Fruit fly (Drosophila melanogaster) whole organism, embryonic: ENCODE data around the gene CG14840.

Experiments used
- Bgb ChIP-seq: fragments of 200-800 bp; sonication (Bioruptor generic); IDR thresholded peaks from 2 replicates; pipeline ENCODE4 v1.3.6; 2022; ENCODE audit warnings: missing biosample characterization, missing genetic modification characterization; ENCODE audit not compliant: partially characterized antibody
- CG10654 ChIP-seq: fragments of 200-800 bp; sonication (Bioruptor generic); optimal IDR thresholded peaks from 2 replicates; lab custom pipeline; 2016; ENCODE audit warnings: missing biosample characterization, missing genetic modification characterization
- CG12104 ChIP-seq: fragments of 200-800 bp; sonication (Bioruptor generic); optimal IDR thresholded peaks from 3 replicates; lab custom pipeline; 2016; ENCODE audit warnings: missing biosample characterization, missing genetic modification characterization
- CG12299 ChIP-seq: fragments of 200-800 bp; sonication (Bioruptor generic); optimal IDR thresholded peaks from 2 replicates; lab custom pipeline; 2018; ENCODE audit warnings: missing biosample characterization, mild to moderate bottlenecking, missing genetic modification characterization
- CG13775 ChIP-seq: fragments of 200-800 bp; sonication (Bioruptor generic); optimal IDR thresholded peaks from 3 replicates; lab custom pipeline; 2017; ENCODE audit warnings: missing biosample characterization, mild to moderate bottlenecking, missing genetic modification characterization
- CG15601 ChIP-seq: fragments of 200-800 bp; sonication (Bioruptor generic); optimal IDR thresholded peaks from 3 replicates; lab custom pipeline; 2019; ENCODE audit warnings: missing biosample characterization, mild to moderate bottlenecking, missing genetic modification characterization, moderate library complexity
- CG1603 ChIP-seq: fragments of 200-800 bp; sonication (Bioruptor generic); optimal IDR thresholded peaks from 2 replicates; lab custom pipeline; 2019; ENCODE audit warnings: missing biosample characterization, mild to moderate bottlenecking, missing genetic modification characterization, moderate library complexity
- CG16815 ChIP-seq: fragments of 200-800 bp; sonication (Bioruptor generic); optimal IDR thresholded peaks from 3 replicates; lab custom pipeline; 2017; ENCODE audit warnings: missing biosample characterization, mild to moderate bottlenecking, missing genetic modification characterization
- CG31441 ChIP-seq: fragments of 200-800 bp; sonication (Bioruptor generic); IDR thresholded peaks from 2 replicates; pipeline ENCODE4 v1.3.6; 2022; ENCODE audit warnings: missing biosample characterization, missing genetic modification characterization
- CG3847 ChIP-seq: fragments of 200-800 bp; sonication (Bioruptor generic); IDR thresholded peaks from 2 replicates; pipeline ENCODE4 v1.3.6; 2022; ENCODE audit warnings: missing biosample characterization, missing genetic modification characterization
- CG4617 ChIP-seq: fragments of 200-800 bp; sonication (Bioruptor generic); optimal IDR thresholded peaks from 3 replicates; lab custom pipeline; 2016; ENCODE audit warnings: missing biosample characterization, missing genetic modification characterization, borderline replicate concordance
- CG4730 ChIP-seq: fragments of 200-800 bp; sonication (Bioruptor generic); IDR thresholded peaks from 2 replicates; pipeline ENCODE4 v1.3.6; 2022; ENCODE audit warnings: missing biosample characterization, missing genetic modification characterization
- CG5245 ChIP-seq: fragments of 200-800 bp; sonication (Bioruptor generic); optimal IDR thresholded peaks from 3 replicates; lab custom pipeline; 2016; ENCODE audit warnings: missing biosample characterization, missing genetic modification characterization
- CG6254 ChIP-seq: fragments of 200-800 bp; sonication (Bioruptor generic); optimal IDR thresholded peaks from 3 replicates; lab custom pipeline; 2017; ENCODE audit warnings: mild to moderate bottlenecking, missing biosample characterization, missing genetic modification reagents, missing genetic modification characterization
- CG7271 ChIP-seq: fragments of 200-800 bp; sonication (Bioruptor generic); optimal IDR thresholded peaks from 2 replicates; lab custom pipeline; 2018; ENCODE audit warnings: missing biosample characterization, mild to moderate bottlenecking, missing genetic modification characterization, moderate library complexity
- CG7928 ChIP-seq: fragments of 200-800 bp; sonication (Bioruptor generic); optimal IDR thresholded peaks from 2 replicates; lab custom pipeline; 2017; ENCODE audit warnings: missing biosample characterization, mild to moderate bottlenecking, missing genetic modification characterization
- CG8089 ChIP-seq: fragments of 200-800 bp; sonication (Bioruptor generic); optimal IDR thresholded peaks from 3 replicates; lab custom pipeline; 2016; ENCODE audit warnings: missing biosample characterization, missing genetic modification characterization
- CG9215 ChIP-seq: fragments of 200-800 bp; sonication (Bioruptor generic); IDR thresholded peaks from 2 replicates; pipeline ENCODE4 v1.3.6; 2022; ENCODE audit warnings: missing biosample characterization, missing genetic modification characterization
- Chrac-16 ChIP-seq: fragments of 200-800 bp; sonication (Bioruptor generic); optimal IDR thresholded peaks from 3 replicates; lab custom pipeline; 2016; ENCODE audit warnings: missing biosample characterization, missing genetic modification characterization
- CrebB ChIP-seq: fragments of 200-800 bp; sonication (Bioruptor generic); optimal IDR thresholded peaks from 3 replicates; lab custom pipeline; 2018; ENCODE audit warnings: missing biosample characterization, mild to moderate bottlenecking, missing genetic modification characterization
- Dad ChIP-seq: fragments of 200-800 bp; sonication (Bioruptor generic); optimal IDR thresholded peaks from 3 replicates; lab custom pipeline; 2016; ENCODE audit warnings: missing biosample characterization, missing genetic modification characterization
- Dbx ChIP-seq: fragments of 200-800 bp; sonication (Bioruptor generic); IDR thresholded peaks from 3 replicates; pipeline ENCODE4 v1.3.6; 2022; ENCODE audit warnings: missing biosample characterization, missing genetic modification characterization
- Fer2 ChIP-seq: fragments of 200-800 bp; sonication (Bioruptor generic); optimal IDR thresholded peaks from 2 replicates; lab custom pipeline; 2018; ENCODE audit warnings: missing biosample characterization, mild to moderate bottlenecking, missing genetic modification characterization, moderate library complexity
- GATAe ChIP-seq: fragments of 200-800 bp; sonication (Bioruptor generic); conservative IDR thresholded peaks from 2 replicates; pipeline ENCODE4 v1.3.6; 2022; ENCODE audit warnings: missing biosample characterization, missing genetic modification characterization
- Lhr ChIP-seq: fragments of 200-800 bp; sonication (Bioruptor generic); optimal IDR thresholded peaks from 3 replicates; lab custom pipeline; 2017; ENCODE audit warnings: mild to moderate bottlenecking, missing biosample characterization, missing genetic modification reagents, missing genetic modification characterization
- Lpt ChIP-seq: fragments of >200 bp; optimal IDR thresholded peaks from 2 replicates; lab custom pipeline; 2018; ENCODE audit warnings: missing biosample characterization, missing genetic modification characterization
- MBD-R2 ChIP-seq: fragments of 200-800 bp; sonication (Bioruptor generic); IDR thresholded peaks from 2 replicates; pipeline ENCODE4 v1.3.6; 2022; ENCODE audit warnings: missing biosample characterization, missing genetic modification characterization
- MESR4 ChIP-seq: fragments of 200-800 bp; sonication (Bioruptor generic); optimal IDR thresholded peaks from 2 replicates; lab custom pipeline; 2018; ENCODE audit warnings: missing biosample characterization, mild to moderate bottlenecking, missing genetic modification characterization, moderate library complexity
- Mad ChIP-seq: fragments of 200-800 bp; sonication (Bioruptor generic); optimal IDR thresholded peaks from 2 replicates; lab custom pipeline; 2016; ENCODE audit warnings: missing biosample characterization, missing genetic modification characterization
- PHDP ChIP-seq: fragments of 200-800 bp; sonication (Bioruptor generic); optimal IDR thresholded peaks from 3 replicates; lab custom pipeline; 2018; ENCODE audit warnings: missing biosample characterization, mild to moderate bottlenecking, missing genetic modification characterization, moderate library complexity
- Side ChIP-seq: fragments of 200-800 bp; sonication (Bioruptor generic); optimal IDR thresholded peaks from 2 replicates; lab custom pipeline; 2016; ENCODE audit warnings: missing biosample characterization, missing genetic modification characterization
- Stat92E ChIP-seq, 3 experiments: fragments of >200 bp in 2 of 3; fragments of 200-800 bp in 1 of 3; sonication (Bioruptor generic) in 1 of 3; optimal IDR thresholded peaks; 2 replicates each; lab custom pipeline; 2017 to 2019; ENCODE audit warnings: missing biosample characterization in 3 of 3, missing genetic modification characterization in 3 of 3, mild to moderate bottlenecking in 1 of 3, moderate library complexity in 1 of 3
- ato ChIP-seq: fragments of 200-800 bp; sonication (Bioruptor generic); IDR thresholded peaks from 2 replicates; pipeline ENCODE4 v1.3.6; 2022; ENCODE audit warnings: missing biosample characterization, missing genetic modification characterization; ENCODE audit not compliant: partially characterized antibody
- caup ChIP-seq: fragments of 200-800 bp; sonication (Bioruptor generic); optimal IDR thresholded peaks from 3 replicates; lab custom pipeline; 2017; ENCODE audit warnings: missing biosample characterization, mild to moderate bottlenecking, missing genetic modification characterization, moderate library complexity; ENCODE audit not compliant: severe bottlenecking
- cg ChIP-seq: fragments of 200-800 bp; sonication (Bioruptor generic); optimal IDR thresholded peaks from 3 replicates; lab custom pipeline; 2019; ENCODE audit warnings: missing biosample characterization, mild to moderate bottlenecking, missing genetic modification characterization, moderate library complexity
- corto ChIP-seq: fragments of 200-800 bp; sonication (Bioruptor generic); optimal IDR thresholded peaks from 2 replicates; lab custom pipeline; 2016; ENCODE audit warnings: missing biosample characterization, mild to moderate bottlenecking, missing genetic modification characterization, moderate library complexity
- danr ChIP-seq: fragments of 200-800 bp; sonication (Bioruptor generic); IDR thresholded peaks from 2 replicates; pipeline ENCODE4 v1.3.6; 2022; ENCODE audit warnings: missing biosample characterization, missing genetic modification characterization
- dati ChIP-seq: fragments of 200-800 bp; sonication (Bioruptor generic); IDR thresholded peaks from 2 replicates; pipeline ENCODE4 v1.3.6; 2022; ENCODE audit warnings: missing biosample characterization, missing genetic modification characterization
- ems ChIP-seq: fragments of 200-800 bp; sonication (Bioruptor generic); optimal IDR thresholded peaks from 3 replicates; lab custom pipeline; 2016; ENCODE audit warnings: missing biosample characterization, missing genetic modification characterization
- ftz-f1 ChIP-seq: fragments of 200-800 bp; sonication (Bioruptor generic); optimal IDR thresholded peaks from 2 replicates; lab custom pipeline; 2016; ENCODE audit warnings: missing biosample characterization, missing genetic modification characterization
- odd ChIP-seq: fragments of 200-800 bp; sonication (Bioruptor generic); optimal IDR thresholded peaks from 2 replicates; lab custom pipeline; 2017; ENCODE audit warnings: missing biosample characterization, mild to moderate bottlenecking, missing genetic modification characterization
- prd ChIP-seq, 3 experiments: fragments of >200 bp in 2 of 3; fragments of 200-800 bp in 1 of 3; sonication (Bioruptor generic) in 1 of 3; optimal IDR thresholded peaks in 2 of 3; IDR thresholded peaks in 1 of 3; 2 replicates in 2 of 3; 3 replicates in 1 of 3; pipeline versions ENCODE4 v1.3.6 to Lab custom; 2017 to 2022; ENCODE audit warnings: missing biosample characterization in 1 of 3, missing genetic modification characterization in 1 of 3
- run ChIP-seq: fragments of 200-800 bp; sonication (Bioruptor generic); optimal IDR thresholded peaks from 3 replicates; lab custom pipeline; 2018; ENCODE audit warnings: missing biosample characterization, mild to moderate bottlenecking, missing genetic modification characterization
- salm ChIP-seq: fragments of 200-800 bp; sonication (Bioruptor generic); optimal IDR thresholded peaks from 2 replicates; lab custom pipeline; 2018; ENCODE audit warnings: missing biosample characterization, mild to moderate bottlenecking, missing genetic modification characterization
- slp2 ChIP-seq: fragments of 200-800 bp; sonication (Bioruptor generic); optimal IDR thresholded peaks from 2 replicates; lab custom pipeline; 2016; ENCODE audit warnings: missing biosample characterization, missing genetic modification characterization
- sqz ChIP-seq: fragments of 200-800 bp; sonication (Bioruptor generic); optimal IDR thresholded peaks from 3 replicates; lab custom pipeline; 2018; ENCODE audit warnings: missing biosample characterization, mild to moderate bottlenecking, missing genetic modification characterization
- stwl ChIP-seq: fragments of 200-800 bp; sonication (Bioruptor generic); optimal IDR thresholded peaks from 3 replicates; lab custom pipeline; 2018; ENCODE audit warnings: missing biosample characterization, mild to moderate bottlenecking, missing genetic modification characterization, moderate library complexity
- tap ChIP-seq: fragments of 200-800 bp; optimal IDR thresholded peaks from 3 replicates; lab custom pipeline; 2019; ENCODE audit warnings: missing biosample characterization, mild to moderate bottlenecking, missing genetic modification characterization, moderate library complexity
- wor ChIP-seq: fragments of 200-800 bp; sonication (Bioruptor generic); IDR thresholded peaks from 2 replicates; pipeline ENCODE4 v1.3.6; 2022; ENCODE audit warnings: missing biosample characterization, missing genetic modification characterization

The CG14840 gene

dm6 chr3R:14278523-14279303 lies 17.7 kb upstream of the CG14840 start (continued):
- TF ChIP-seq CG6254 (GFP tag; lab: Kevin White, UChicago) (no peak), wor (GFP tag; lab: Robert Waterston, UW) (no peak), tap (tag; lab: Kevin White, UChicago) (no peak), CG4730 (GFP tag; lab: Robert Waterston, UW) (no peak), prd (optimal IDR thresholded peaks at IDR 0.05; lab: Kevin White, UChicago) (no peak), prd (GFP tag; IDR thresholded peaks at IDR 0.05; lab: Robert Waterston, UW) (no peak; the same call in 2 of the 3 replicates), GATAe (GFP tag; lab: Robert Waterston, UW) (no peak), ato (GFP tag; lab: Robert Waterston, UW) (no peak), cg (GFP tag; lab: Kevin White, UChicago) (peak; percentile 34), CG5245 (GFP tag; lab: Kevin White, UChicago) (no peak), CG8089 (GFP tag; lab: Kevin White, UChicago) (no peak), CG12104 (GFP tag; lab: Kevin White, UChicago) (no peak), run (no peak), Lpt (GFP tag; lab: Kevin White, UChicago) (peak; percentile 7), corto (GFP tag; lab: Kevin White, UChicago) (peak; percentile 8), CG7271 (tag; lab: Kevin White, UChicago) (no peak), Bgb (no peak), Lhr (no peak), CrebB (tag; lab: Kevin White, UChicago) (no peak), stwl (tag; lab: Kevin White, UChicago) (no peak), CG16815 (GFP tag; lab: Kevin White, UChicago) (no peak), CG9215 (GFP tag; lab: Robert Waterston, UW) (no peak), CG7928 (GFP tag; lab: Kevin White, UChicago) (no peak), slp2 (GFP tag; lab: Kevin White, UChicago) (no peak), ftz-f1 (GFP tag; lab: Kevin White, UChicago) (no peak), CG1603 (tag; lab: Kevin White, UChicago) (peak; percentile 12), CG12299 (tag; lab: Kevin White, UChicago) (no peak), Fer2 (no peak), ems (GFP tag; lab: Kevin White, UChicago) (peak; percentile 15), odd (no peak), CG13775 (GFP tag; lab: Kevin White, UChicago) (no peak), CG10654 (GFP tag; lab: Kevin White, UChicago) (no peak), Stat92E (GFP tag; optimal IDR thresholded peaks at IDR 0.05; lab: Kevin White, UChicago) (no peak), danr (no peak), Side (GFP tag; lab: Kevin White, UChicago) (no peak), MBD-R2 (GFP tag; lab: Robert Waterston, UW) (no peak), Chrac-16 (no peak), MESR4 (GFP tag; lab: Kevin White, UChicago) (no peak), dati (no peak), CG4617 (no peak), CG3847 (GFP tag; lab: Robert Waterston, UW) (no peak), sqz (peak; percentile 94), CG31441 (GFP tag; lab: Robert Waterston, UW) (no peak), Mad (GFP tag; lab: Kevin White, UChicago) (no peak), caup (GFP tag; lab: Kevin White, UChicago) (no peak), PHDP (tag; lab: Kevin White, UChicago) (peak; percentile 13), Dad (GFP tag; lab: Kevin White, UChicago) (no peak), CG15601 (tag; lab: Kevin White, UChicago) (no peak), Dbx (GFP tag; lab: Robert Waterston, UW) (0 out of 3 replicates have a peak, but pooled peaks have one; percentile 18), salm (no peak)
